Fruit fly (Drosophila melanogaster) whole organism, embryonic: Measurements from ENCODE around the gene CG42716.

Experiments used
- Aef1 ChIP-seq: fragments of 200-800 bp; sonication (Bioruptor generic); IDR thresholded peaks from 3 replicates; pipeline ENCODE4 v1.3.6; 2022; ENCODE audit warnings: missing biosample characterization, missing genetic modification characterization
- Antp ChIP-seq: fragments of 200-800 bp; sonication (Bioruptor generic); optimal IDR thresholded peaks from 3 replicates; lab custom pipeline; 2016; ENCODE audit warnings: missing biosample characterization, missing genetic modification characterization
- Awh ChIP-seq: fragments of 200-800 bp; sonication (Bioruptor generic); IDR thresholded peaks from 2 replicates; pipeline ENCODE4, ENCODE4 v1.3.6; 2022; ENCODE audit warnings: missing biosample characterization, missing genetic modification characterization
- B-H1 ChIP-seq: fragments of 200-800 bp; sonication (Bioruptor generic); IDR thresholded peaks from 3 replicates; pipeline ENCODE4 v1.3.6; 2022; ENCODE audit warnings: missing biosample characterization, missing genetic modification characterization
- CG1024 ChIP-seq: fragments of 200-800 bp; sonication (Bioruptor generic); IDR thresholded peaks from 2 replicates; pipeline ENCODE4 v1.3.6; 2022; ENCODE audit warnings: missing biosample characterization, missing genetic modification characterization
- CG10959 ChIP-seq: fragments of 200-800 bp; sonication (Bioruptor generic); IDR thresholded peaks from 2 replicates; pipeline ENCODE4 v1.3.6; 2022; ENCODE audit warnings: missing biosample characterization, missing genetic modification characterization
- CG11398 ChIP-seq: fragments of 200-800 bp; sonication (Bioruptor generic); optimal IDR thresholded peaks from 2 replicates; lab custom pipeline; 2016; ENCODE audit warnings: missing biosample characterization, missing genetic modification characterization
- CG14441 ChIP-seq: fragments of 200-800 bp; sonication (Bioruptor generic); IDR thresholded peaks from 2 replicates; pipeline ENCODE4 v1.3.6; 2022; ENCODE audit warnings: missing biosample characterization, missing genetic modification characterization
- CG1529 ChIP-seq: fragments of 200-800 bp; sonication (Bioruptor generic); optimal IDR thresholded peaks from 3 replicates; lab custom pipeline; 2018; ENCODE audit warnings: missing biosample characterization, missing genetic modification characterization
- CG1603 ChIP-seq: fragments of 200-800 bp; sonication (Bioruptor generic); optimal IDR thresholded peaks from 2 replicates; lab custom pipeline; 2019; ENCODE audit warnings: missing biosample characterization, mild to moderate bottlenecking, missing genetic modification characterization, moderate library complexity
- CG2199 ChIP-seq: fragments of 200-800 bp; sonication (Bioruptor generic); IDR thresholded peaks from 3 replicates; pipeline ENCODE4 v1.3.6; 2022; ENCODE audit warnings: missing biosample characterization, missing genetic modification characterization
- CG2712 ChIP-seq: fragments of 200-800 bp; optimal IDR thresholded peaks from 3 replicates; lab custom pipeline; 2019; ENCODE audit warnings: missing biosample characterization, mild to moderate bottlenecking, missing genetic modification characterization, moderate library complexity
- CG30403 ChIP-seq: fragments of 200-800 bp; sonication (Bioruptor generic); optimal IDR thresholded peaks from 3 replicates; lab custom pipeline; 2016; ENCODE audit warnings: missing biosample characterization, missing genetic modification characterization
- CG3281 ChIP-seq: fragments of 200-800 bp; sonication (Bioruptor generic); optimal IDR thresholded peaks from 3 replicates; lab custom pipeline; 2017; ENCODE audit warnings: missing biosample characterization, mild to moderate bottlenecking, missing genetic modification characterization
- CG3838 ChIP-seq: fragments of 200-800 bp; sonication (Bioruptor generic); optimal IDR thresholded peaks from 3 replicates; lab custom pipeline; 2016; ENCODE audit warnings: missing biosample characterization, missing genetic modification characterization
- CG42726 ChIP-seq: fragments of 200-800 bp; sonication (Bioruptor generic); IDR thresholded peaks from 2 replicates; pipeline ENCODE4 v1.3.6; 2022; ENCODE audit warnings: missing biosample characterization, missing genetic modification characterization; ENCODE audit not compliant: partially characterized antibody
- CG4820 ChIP-seq: fragments of 200-800 bp; sonication (Bioruptor generic); optimal IDR thresholded peaks from 3 replicates; lab custom pipeline; 2016; ENCODE audit warnings: missing biosample characterization, missing genetic modification characterization
- CG6654 ChIP-seq: fragments of 200-800 bp; sonication (Bioruptor generic); optimal IDR thresholded peaks from 2 replicates; lab custom pipeline; 2017; ENCODE audit warnings: missing biosample characterization, mild to moderate bottlenecking, missing genetic modification characterization
- CG6791 ChIP-seq: fragments of 200-800 bp; sonication (Bioruptor generic); IDR thresholded peaks from 3 replicates; pipeline ENCODE4 v1.3.6; 2022; ENCODE audit warnings: missing biosample characterization, missing genetic modification characterization; ENCODE audit not compliant: partially characterized antibody
- CG7556 ChIP-seq: fragments of 200-800 bp; sonication (Bioruptor generic); optimal IDR thresholded peaks from 2 replicates; lab custom pipeline; 2017; ENCODE audit warnings: missing biosample characterization, mild to moderate bottlenecking, missing genetic modification characterization
- CG8924 ChIP-seq: fragments of 200-800 bp; optimal IDR thresholded peaks from 3 replicates; lab custom pipeline; 2019; ENCODE audit warnings: missing biosample characterization, mild to moderate bottlenecking, missing genetic modification characterization, moderate library complexity
- CG9797 ChIP-seq: fragments of 200-800 bp; sonication (Bioruptor generic); optimal IDR thresholded peaks from 3 replicates; lab custom pipeline; 2018; ENCODE audit warnings: missing biosample characterization, mild to moderate bottlenecking, missing genetic modification characterization
- CTCF ChIP-seq: fragments of 200-800 bp; sonication (Bioruptor generic); optimal IDR thresholded peaks from 2 replicates; lab custom pipeline; 2017; ENCODE audit warnings: missing biosample characterization, mild to moderate bottlenecking, missing genetic modification characterization, moderate library complexity
- Camta ChIP-seq: fragments of 200-800 bp; sonication (Bioruptor generic); optimal IDR thresholded peaks from 2 replicates; lab custom pipeline; 2016; ENCODE audit warnings: missing biosample characterization, missing genetic modification characterization
- Dp ChIP-seq: fragments of 200-800 bp; sonication (Bioruptor generic); optimal IDR thresholded peaks from 2 replicates; lab custom pipeline; 2018; ENCODE audit warnings: missing biosample characterization, mild to moderate bottlenecking, missing genetic modification characterization, moderate library complexity
- Eip74EF ChIP-seq, 2 experiments: fragments of 200-800 bp in 1 of 2; fragments of >200 bp in 1 of 2; sonication (Bioruptor generic) in 1 of 2; optimal IDR thresholded peaks; 2 replicates each; lab custom pipeline; 2017 to 2019; ENCODE audit warnings: missing biosample characterization in 2 of 2, missing genetic modification characterization in 2 of 2, mild to moderate bottlenecking in 1 of 2, moderate library complexity in 1 of 2
- Elba2 ChIP-seq: fragments of 200-800 bp; sonication (Bioruptor generic); optimal IDR thresholded peaks from 3 replicates; lab custom pipeline; 2016; ENCODE audit warnings: missing biosample characterization, missing genetic modification characterization
- Hsf ChIP-seq: fragments of 200-800 bp; sonication (Bioruptor generic); optimal IDR thresholded peaks from 3 replicates; lab custom pipeline; 2016; ENCODE audit warnings: missing biosample characterization, missing genetic modification characterization
- Max ChIP-seq: fragments of 200-800 bp; sonication (Bioruptor generic); optimal IDR thresholded peaks from 2 replicates; lab custom pipeline; 2016; ENCODE audit warnings: missing biosample characterization, mild to moderate bottlenecking, missing genetic modification characterization
- Mrtf ChIP-seq: fragments of 200-800 bp; sonication (Bioruptor generic); IDR thresholded peaks from 3 replicates; pipeline ENCODE4 v1.3.6; 2022; ENCODE audit warnings: missing biosample characterization, missing genetic modification characterization
- NK7.1 ChIP-seq: fragments of 200-800 bp; sonication (Bioruptor generic); optimal IDR thresholded peaks from 3 replicates; lab custom pipeline; 2016; ENCODE audit warnings: missing biosample characterization, missing genetic modification characterization
- Sox102F ChIP-seq: fragments of 200-800 bp; sonication (Bioruptor generic); optimal IDR thresholded peaks from 2 replicates; lab custom pipeline; 2018; ENCODE audit warnings: missing biosample characterization, mild to moderate bottlenecking, missing genetic modification characterization, moderate library complexity
- abd-A ChIP-seq: fragments of 200-800 bp; sonication (Bioruptor generic); optimal IDR thresholded peaks from 3 replicates; lab custom pipeline; 2019; ENCODE audit warnings: missing biosample characterization, mild to moderate bottlenecking, missing genetic modification characterization, moderate library complexity
- bowl ChIP-seq: fragments of 200-800 bp; sonication (Bioruptor generic); IDR thresholded peaks from 2 replicates; pipeline ENCODE4 v1.3.6; 2022; ENCODE audit warnings: missing biosample characterization, missing genetic modification characterization
- caup ChIP-seq: fragments of 200-800 bp; sonication (Bioruptor generic); optimal IDR thresholded peaks from 3 replicates; lab custom pipeline; 2017; ENCODE audit warnings: missing biosample characterization, mild to moderate bottlenecking, missing genetic modification characterization, moderate library complexity; ENCODE audit not compliant: severe bottlenecking
- chinmo ChIP-seq: fragments of 200-800 bp; sonication (Bioruptor generic); IDR thresholded peaks from 4 replicates; pipeline ENCODE4 v1.3.6; 2022; ENCODE audit warnings: missing biosample characterization, missing genetic modification characterization; ENCODE audit not compliant: partially characterized antibody
- crol ChIP-seq: fragments of 200-800 bp; sonication (Bioruptor generic); IDR thresholded peaks from 2 replicates; pipeline ENCODE4 v1.3.6; 2022; ENCODE audit warnings: missing biosample characterization, missing genetic modification characterization
- dpn ChIP-seq, 2 experiments: fragments of 200-800 bp; sonication (Bioruptor generic); optimal IDR thresholded peaks; 3 replicates each; lab custom pipeline; 2016; ENCODE audit warnings: missing biosample characterization in 2 of 2, missing genetic modification characterization in 2 of 2
- fd64A ChIP-seq: fragments of 200-800 bp; sonication (Bioruptor generic); optimal IDR thresholded peaks from 3 replicates; lab custom pipeline; 2018; ENCODE audit warnings: missing biosample characterization, mild to moderate bottlenecking, missing genetic modification characterization
- gcm ChIP-seq: fragments of 200-800 bp; sonication (Bioruptor generic); optimal IDR thresholded peaks from 2 replicates; lab custom pipeline; 2019; ENCODE audit warnings: missing biosample characterization, mild to moderate bottlenecking, missing genetic modification characterization, moderate library complexity
- hbn ChIP-seq: fragments of 200-800 bp; sonication (Bioruptor generic); IDR thresholded peaks from 2 replicates; pipeline ENCODE4 v1.3.6; 2022; ENCODE audit warnings: missing biosample characterization, missing genetic modification characterization; ENCODE audit not compliant: partially characterized antibody
- klu ChIP-seq: fragments of 200-800 bp; sonication (Bioruptor generic); IDR thresholded peaks from 2 replicates; pipeline ENCODE4 v1.3.6; 2022; ENCODE audit warnings: missing biosample characterization, missing genetic modification characterization
- nerfin-1 ChIP-seq: fragments of 200-800 bp; sonication (Bioruptor generic); optimal IDR thresholded peaks from 3 replicates; lab custom pipeline; 2019; ENCODE audit warnings: missing biosample characterization, mild to moderate bottlenecking, missing genetic modification characterization, moderate library complexity
- pan ChIP-seq, 4 experiments: fragments of >200 bp in 3 of 4; fragments of 200-800 bp in 1 of 4; sonication (Bioruptor generic) in 1 of 4; optimal IDR thresholded peaks in 3 of 4; IDR thresholded peaks in 1 of 4; 2 replicates each; pipeline versions ENCODE4 v1.3.6 to Lab custom; 2017 to 2022; ENCODE audit warnings: missing biosample characterization in 2 of 4, missing genetic modification characterization in 2 of 4, mixed read lengths in 1 of 4
- pb ChIP-seq: fragments of 200-800 bp; sonication (Bioruptor generic); optimal IDR thresholded peaks from 3 replicates; lab custom pipeline; 2016; ENCODE audit warnings: missing biosample characterization, missing genetic modification characterization
- stwl ChIP-seq: fragments of 200-800 bp; sonication (Bioruptor generic); optimal IDR thresholded peaks from 3 replicates; lab custom pipeline; 2018; ENCODE audit warnings: missing biosample characterization, mild to moderate bottlenecking, missing genetic modification characterization, moderate library complexity
- tin ChIP-seq: fragments of 200-800 bp; sonication (Bioruptor generic); optimal IDR thresholded peaks from 3 replicates; lab custom pipeline; 2016; ENCODE audit warnings: missing biosample characterization, missing genetic modification characterization
- tx ChIP-seq: fragments of 200-800 bp; sonication (Bioruptor generic); optimal IDR thresholded peaks from 2 replicates; lab custom pipeline; 2016; ENCODE audit warnings: missing biosample characterization, missing genetic modification characterization
- unc-4 ChIP-seq: fragments of 200-800 bp; sonication (Bioruptor generic); IDR thresholded peaks from 2 replicates; pipeline ENCODE4 v1.3.6; 2022; ENCODE audit warnings: missing biosample characterization, missing genetic modification characterization; ENCODE audit not compliant: partially characterized antibody

CG42716 gene

dm6 chr3L:16001164-16001679, 32.4 kb upstream of the CG42716 start (continued):
- TF ChIP-seq CG6654 (GFP tag; lab: Kevin White, UChicago) (peak; percentile 35), CG3838 (peak; percentile 3), Max (GFP tag; lab: Kevin White, UChicago) (peak; percentile 37), chinmo (GFP tag; lab: Robert Waterston, UW) (peak; percentile 75; the same call in 1 of the 4 replicates), CG42726 (GFP tag; lab: Robert Waterston, UW) (no peak), CG11398 (GFP tag; lab: Kevin White, UChicago) (peak; percentile 56), Hsf (peak; percentile 78), hbn (no peak), Antp (GFP tag; lab: Kevin White, UChicago) (peak; percentile 64), pb (peak; percentile 60), klu (GFP tag; lab: Robert Waterston, UW) (peak; percentile 65; the same call in 1 of the 2 replicates), Sox102F (peak; percentile 62), Aef1 (GFP tag; lab: Robert Waterston, UW) (peak; percentile 58), nerfin-1 (peak; percentile 45), gcm (GFP tag; lab: Kevin White, UChicago) (peak; percentile 71), fd64A (no peak), CG1603 (tag; lab: Kevin White, UChicago) (peak; percentile 55), tx (GFP tag; lab: Kevin White, UChicago) (peak; percentile 74), dpn (GFP tag; optimal IDR thresholded peaks at IDR 0.05; lab: Kevin White, UChicago) (peak; percentile 67 to 85), CG1529 (GFP tag; lab: Kevin White, UChicago) (peak; percentile 11), CG3281 (peak; percentile 90), stwl (tag; lab: Kevin White, UChicago) (no peak), tin (GFP tag; lab: Kevin White, UChicago) (peak; percentile 59), CG9797 (GFP tag; lab: Kevin White, UChicago) (no peak), CG10959 (GFP tag; lab: Robert Waterston, UW) (no peak), Dp (no peak), unc-4 (GFP tag; lab: Robert Waterston, UW) (no peak), bowl (GFP tag; lab: Robert Waterston, UW) (no peak), Awh (GFP tag; lab: Robert Waterston, UW) (no peak), Mrtf (no peak; the same call in 2 of the 3 replicates), CG8924 (tag; lab: Kevin White, UChicago) (peak; percentile 84), Elba2 (no peak), CG2199 (GFP tag; lab: Robert Waterston, UW) (no peak), CG4820 (GFP tag; lab: Kevin White, UChicago) (peak; percentile 36), crol (peak; percentile 95), CTCF (GFP tag; lab: Kevin White, UChicago) (no peak), CG6791 (GFP tag; lab: Robert Waterston, UW) (no peak), CG30403 (GFP tag; lab: Kevin White, UChicago) (peak; percentile 83), NK7.1 (peak; percentile 72), pan (optimal IDR thresholded peaks at IDR 0.05; lab: Kevin White, UChicago) (no peak), pan (GFP tag; optimal IDR thresholded peaks at IDR 0.05 in 1 of 2, IDR thresholded peaks at IDR 0.05 in 1 of 2) (peak in 1 of 2 experiments; percentile 80), abd-A (tag; lab: Kevin White, UChicago) (peak; percentile 94), B-H1 (GFP tag; lab: Robert Waterston, UW) (peak; percentile 26; the same call in 2 of the 3 replicates), CG1024 (GFP tag; lab: Robert Waterston, UW) (no peak), CG7556 (GFP tag; lab: Kevin White, UChicago) (peak; percentile 81), CG14441 (GFP tag; lab: Robert Waterston, UW) (peak; percentile 74), CG2712 (peak; percentile 68), Eip74EF (GFP tag; optimal IDR thresholded peaks at IDR 0.05; lab: Kevin White, UChicago) (peak in 1 of 2 experiments; percentile 77), caup (peak; percentile 84), Camta (peak; percentile 67)
